Worm (Caenorhabditis elegans) whole organism, L4 larva: ENCODE data around the gene Y53C12B.7.
A peak's percentile ranks its signal among the peaks of the same experiment; 100 is the strongest.

Experiments
- F10B5.3 ChIP-seq: sonication (generic microtip); optimal IDR thresholded peaks from 2 replicates; lab custom pipeline; 2016; ENCODE audit warnings: mild to moderate bottlenecking, missing genetic modification characterization, missing compliant biosample characterization
- F26F4.8 ChIP-seq: fragments of 200-800 bp; sonication (Bioruptor generic); conservative IDR thresholded peaks from 2 replicates; pipeline ENCODE4 v1.3.6; 2022; ENCODE audit warnings: missing genetic modification characterization, missing compliant biosample characterization
- F37D6.2 ChIP-seq: sonication (generic microtip); optimal IDR thresholded peaks from 2 replicates; lab custom pipeline; 2016; ENCODE audit warnings: mild to moderate bottlenecking, missing genetic modification characterization, missing compliant biosample characterization
- F44E2.7 ChIP-seq: fragments of 200-800 bp; sonication (Bioruptor generic); IDR thresholded peaks from 2 replicates; pipeline ENCODE4 v2.1.2; 2022; ENCODE audit warnings: missing genetic modification characterization, missing compliant biosample characterization
- R02D3.7 ChIP-seq: fragments of 150-350 bp; sonication (generic microtip); optimal IDR thresholded peaks from 3 replicates; lab custom pipeline; 2014; ENCODE audit warnings: missing biosample characterization, missing genetic modification characterization
- ZK337.2 ChIP-seq: fragments of 200-800 bp; sonication (Bioruptor generic); IDR thresholded peaks from 2 replicates; pipeline ENCODE4 v1.3.6; 2022; ENCODE audit warnings: missing genetic modification reagents, missing genetic modification characterization, missing compliant biosample characterization
- ZK546.5 ChIP-seq, 2 experiments: sonication (generic microtip); optimal IDR thresholded peaks; 2 replicates each; lab custom pipeline; 2017; ENCODE audit warnings: missing biosample characterization in 2 of 2, missing genetic modification characterization in 2 of 2
- aha-1 ChIP-seq: fragments of 150-350 bp; peaks from one replicate; lab custom pipeline; 2014; ENCODE audit warnings: missing biosample characterization, missing genetic modification characterization
- aly-2 ChIP-seq: sonication (generic microtip); optimal IDR thresholded peaks from 2 replicates; lab custom pipeline; 2018; ENCODE audit warnings: missing biosample characterization, missing genetic modification characterization
- ceh-20 ChIP-seq: fragments of 200-800 bp; sonication (Bioruptor generic); IDR thresholded peaks from 2 replicates; pipeline ENCODE4 v1.3.6; 2022; ENCODE audit warnings: missing genetic modification reagents, missing genetic modification characterization, missing compliant biosample characterization
- ceh-44 ChIP-seq: fragments of 200-800 bp; sonication (Bioruptor generic); IDR thresholded peaks from 2 replicates; pipeline ENCODE4 v1.3.6; 2022; ENCODE audit warnings: missing genetic modification reagents, missing genetic modification characterization, missing compliant biosample characterization
- ceh-62 ChIP-seq: sonication (generic microtip); optimal IDR thresholded peaks from 2 replicates; lab custom pipeline; 2017; ENCODE audit warnings: missing biosample characterization, missing genetic modification characterization
- cey-2 ChIP-seq: sonication (generic microtip); optimal IDR thresholded peaks from 3 replicates; lab custom pipeline; 2017; ENCODE audit warnings: missing genetic modification characterization, mild to moderate bottlenecking, missing compliant biosample characterization, antibody characterized with exemption, borderline replicate concordance; ENCODE audit not compliant: insufficient read depth
- daf-12 ChIP-seq: fragments of 150-350 bp; optimal IDR thresholded peaks from 2 replicates; lab custom pipeline; 2014; ENCODE audit warnings: missing biosample characterization, missing genetic modification reagents, missing genetic modification characterization
- daf-16 ChIP-seq, 3 experiments: sonication (generic microtip); optimal IDR thresholded peaks; 2 replicates each; lab custom pipeline; 2016 to 2017; ENCODE audit warnings: missing genetic modification characterization in 3 of 3, missing genetic modification reagents in 3 of 3, mild to moderate bottlenecking in 2 of 3, missing compliant biosample characterization in 2 of 3, missing biosample characterization in 1 of 3, moderate library complexity in 1 of 3
- dmd-8 ChIP-seq: fragments of 200-800 bp; sonication (Bioruptor generic); IDR thresholded peaks from 2 replicates; pipeline ENCODE4 v1.3.6; 2022; ENCODE audit warnings: missing genetic modification characterization, missing compliant biosample characterization
- dpl-1 ChIP-seq: fragments of 150-350 bp; optimal IDR thresholded peaks from 2 replicates; lab custom pipeline; 2014; ENCODE audit warnings: missing biosample characterization, missing genetic modification reagents, missing genetic modification characterization
- fkh-10 ChIP-seq: fragments of 150-350 bp; optimal IDR thresholded peaks from 2 replicates; lab custom pipeline; 2014; ENCODE audit warnings: missing biosample characterization, missing genetic modification reagents, missing genetic modification characterization
- fos-1 ChIP-seq: fragments of 150-350 bp; optimal IDR thresholded peaks from 2 replicates; lab custom pipeline; 2014; ENCODE audit warnings: missing biosample characterization, missing genetic modification characterization
- hlh-11 ChIP-seq: fragments of 200-800 bp; sonication (Bioruptor generic); optimal IDR thresholded peaks from 2 replicates; lab custom pipeline; 2018; ENCODE audit warnings: mild to moderate bottlenecking, missing genetic modification characterization, missing compliant biosample characterization
- hlh-30 ChIP-seq: sonication (generic microtip); optimal IDR thresholded peaks from 2 replicates; lab custom pipeline; 2017; ENCODE audit warnings: antibody characterized with exemption, mild to moderate bottlenecking, missing genetic modification characterization, missing compliant biosample characterization; ENCODE audit not compliant: insufficient read depth
- lin-39 ChIP-seq: fragments of 150-350 bp; optimal IDR thresholded peaks from 2 replicates; lab custom pipeline; 2014; ENCODE audit warnings: missing biosample characterization, missing genetic modification reagents, missing genetic modification characterization
- lsy-2 ChIP-seq, 2 experiments: fragments of 150-350 bp in 1 of 2; sonication (generic microtip) in 1 of 2; optimal IDR thresholded peaks; 2 replicates each; lab custom pipeline; 2014 to 2017; ENCODE audit warnings: missing biosample characterization in 2 of 2, missing genetic modification characterization in 2 of 2
- madf-5 ChIP-seq, 2 experiments: fragments of 200-800 bp; sonication (Bioruptor generic); IDR thresholded peaks; 2 replicates each; pipeline ENCODE4 v1.3.6; 2022; ENCODE audit warnings: missing compliant biosample characterization in 2 of 2, missing genetic modification characterization in 2 of 2
- madf-9 ChIP-seq: fragments of 200-800 bp; sonication (Bioruptor generic); conservative IDR thresholded peaks from 2 replicates; pipeline ENCODE4 v1.3.6; 2022; ENCODE audit warnings: missing genetic modification reagents, missing genetic modification characterization, missing compliant biosample characterization
- mdl-1 ChIP-seq, 2 experiments: fragments of 150-350 bp in 1 of 2; sonication (generic microtip) in 1 of 2; optimal IDR thresholded peaks; 2 replicates each; lab custom pipeline; 2014 to 2017; ENCODE audit warnings: missing biosample characterization in 2 of 2, missing genetic modification characterization in 2 of 2
- mep-1 ChIP-seq: fragments of 150-350 bp; sonication (generic microtip); optimal IDR thresholded peaks from 3 replicates; lab custom pipeline; 2014; ENCODE audit warnings: missing biosample characterization, missing genetic modification characterization
- mes-2 ChIP-seq: sonication (generic microtip); optimal IDR thresholded peaks from 2 replicates; lab custom pipeline; 2016; ENCODE audit warnings: missing genotype, mild to moderate bottlenecking, missing genetic modification characterization, missing compliant biosample characterization; ENCODE audit not compliant: poor library complexity, severe bottlenecking
- mxl-2 ChIP-seq: fragments of 200-800 bp; sonication (Bioruptor generic); conservative IDR thresholded peaks from 2 replicates; pipeline ENCODE4 v1.3.6; 2022; ENCODE audit warnings: missing genetic modification reagents, missing genetic modification characterization, missing compliant biosample characterization
- mxl-3 ChIP-seq: fragments of 200-800 bp; sonication (Bioruptor generic); optimal IDR thresholded peaks from 2 replicates; lab custom pipeline; 2018; ENCODE audit warnings: mild to moderate bottlenecking, missing genetic modification characterization, missing compliant biosample characterization
- nhr-10 ChIP-seq: fragments of 150-350 bp; optimal IDR thresholded peaks from 2 replicates; lab custom pipeline; 2014; ENCODE audit warnings: missing biosample characterization, missing genetic modification characterization
- nhr-111 ChIP-seq: fragments of 200-800 bp; sonication (Bioruptor generic); optimal IDR thresholded peaks from 2 replicates; lab custom pipeline; 2018; ENCODE audit warnings: mild to moderate bottlenecking, missing genetic modification characterization, missing compliant biosample characterization
- nhr-237 ChIP-seq: sonication (generic microtip); optimal IDR thresholded peaks from 2 replicates; lab custom pipeline; 2017; ENCODE audit warnings: missing biosample characterization, missing genetic modification characterization
- nhr-28 ChIP-seq: fragments of 150-350 bp; optimal IDR thresholded peaks from 2 replicates; lab custom pipeline; 2014; ENCODE audit warnings: missing biosample characterization, missing genetic modification characterization
- nhr-41 ChIP-seq: fragments of 200-800 bp; sonication (Bioruptor generic); IDR thresholded peaks from 2 replicates; pipeline ENCODE4 v1.3.6; 2022; ENCODE audit warnings: missing genetic modification reagents, missing genetic modification characterization, missing compliant biosample characterization
- pha-4 ChIP-seq, 2 experiments: fragments of 150-350 bp in 1 of 2; fragments of 200-800 bp in 1 of 2; sonication (Bioruptor generic) in 1 of 2; IDR thresholded peaks in 1 of 2; optimal IDR thresholded peaks in 1 of 2; 2 replicates each; pipeline versions ENCODE4 v1.3.6 to Lab custom; 2014 to 2022; ENCODE audit warnings: missing genetic modification characterization in 2 of 2, missing genetic modification reagents in 2 of 2, missing biosample characterization in 1 of 2, missing compliant biosample characterization in 1 of 2
- php-3 ChIP-seq: fragments of 200-800 bp; sonication (Bioruptor generic); IDR thresholded peaks from 2 replicates; pipeline ENCODE4 v1.3.6; 2022; ENCODE audit warnings: missing genetic modification reagents, missing genetic modification characterization, missing compliant biosample characterization
- rbr-2 ChIP-seq: sonication (generic microtip); optimal IDR thresholded peaks from 2 replicates; lab custom pipeline; 2016; ENCODE audit warnings: missing genotype, missing genetic modification characterization, missing compliant biosample characterization
- set-16 ChIP-seq: fragments of 200-800 bp; sonication (Bioruptor generic); IDR thresholded peaks from 2 replicates; pipeline ENCODE4 v1.3.6; 2022; ENCODE audit warnings: missing genetic modification reagents, missing genetic modification characterization, missing compliant biosample characterization
- skn-1 ChIP-seq: fragments of 150-350 bp; optimal IDR thresholded peaks from 2 replicates; lab custom pipeline; 2014; ENCODE audit warnings: missing biosample characterization, missing genetic modification characterization
- snpc-1.2 ChIP-seq: fragments of 200-800 bp; sonication (Bioruptor generic); IDR thresholded peaks from 2 replicates; pipeline ENCODE4 v1.3.6; 2022; ENCODE audit warnings: missing genetic modification reagents, missing genetic modification characterization, missing compliant biosample characterization
- spr-3 ChIP-seq: fragments of 200-800 bp; sonication (Bioruptor generic); optimal IDR thresholded peaks from 2 replicates; lab custom pipeline; 2018; ENCODE audit warnings: mild to moderate bottlenecking, missing genetic modification characterization, missing compliant biosample characterization
- tag-97 ChIP-seq: fragments of 200-800 bp; sonication (Bioruptor generic); IDR thresholded peaks from 2 replicates; pipeline ENCODE4 v1.3.6; 2022; ENCODE audit warnings: missing genetic modification characterization, missing compliant biosample characterization
- tra-1 ChIP-seq: fragments of 200-800 bp; sonication (Bioruptor generic); IDR thresholded peaks from 2 replicates; pipeline ENCODE4 v1.3.6; 2022; ENCODE audit warnings: missing genetic modification reagents, missing genetic modification characterization, missing compliant biosample characterization
- unc-130 ChIP-seq: sonication (generic microtip); optimal IDR thresholded peaks from 2 replicates; lab custom pipeline; 2016; ENCODE audit warnings: missing genetic modification reagents, missing genetic modification characterization, missing compliant biosample characterization
- unc-39 ChIP-seq: sonication (generic microtip); optimal IDR thresholded peaks from 2 replicates; lab custom pipeline; 2017; ENCODE audit warnings: missing biosample characterization, missing genetic modification characterization
- zag-1 ChIP-seq: fragments of 150-350 bp; optimal IDR thresholded peaks from 2 replicates; lab custom pipeline; 2014; ENCODE audit warnings: missing biosample characterization, missing genetic modification characterization
- zfp-3 ChIP-seq: fragments of 200-800 bp; sonication (Bioruptor generic); conservative IDR thresholded peaks from 2 replicates; pipeline ENCODE4 v1.3.6; 2022; ENCODE audit warnings: missing genetic modification reagents, missing genetic modification characterization, missing compliant biosample characterization
- zip-11 ChIP-seq: fragments of 200-800 bp; sonication (Bioruptor generic); IDR thresholded peaks from 2 replicates; pipeline ENCODE4 v1.3.6; 2022; ENCODE audit warnings: missing genetic modification characterization, missing compliant biosample characterization
- ztf-7 ChIP-seq: fragments of 150-350 bp; optimal IDR thresholded peaks from 2 replicates; lab custom pipeline; 2014; ENCODE audit warnings: missing biosample characterization, missing genetic modification characterization

Y53C12B.7 gene

DNA sequence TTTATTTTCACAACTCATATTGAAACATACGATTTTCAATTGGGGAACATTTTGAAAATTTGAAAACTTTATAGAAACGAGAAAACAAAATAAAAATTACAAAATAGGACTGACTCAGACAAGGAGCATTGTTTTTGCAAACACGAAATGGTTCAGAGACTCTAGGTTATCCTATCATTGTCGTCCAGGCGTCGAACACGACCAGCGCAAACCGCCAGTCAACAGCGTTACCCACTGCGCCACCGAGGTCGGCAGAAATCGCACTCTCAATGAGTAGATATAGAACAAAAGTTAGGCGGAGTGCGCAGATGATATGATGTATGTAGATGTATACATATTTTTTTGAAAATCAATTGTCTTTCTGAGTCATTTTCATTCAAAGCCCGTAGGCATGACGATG, 21.6 kb upstream of the Y53C12B.7 start:
- TF ChIP-seq F37D6.2 (peak; percentile 51), unc-39 (tag; lab: Kevin White, UChicago) (no peak), rbr-2 (peak; percentile 82), nhr-237 (tag; lab: Kevin White, UChicago) (no peak), php-3 (GFP tag; lab: Robert Waterston, UW) (no peak; the same call in none of the 2 replicates), set-16 (GFP tag; lab: Robert Waterston, UW) (no peak), daf-12 (tag; lab: Kevin White, UChicago) (no peak), ZK546.5 (tag; optimal IDR thresholded peaks at IDR 0.05; lab: Kevin White, UChicago) (no peak), lin-39 (tag; lab: Kevin White, UChicago) (no peak), fkh-10 (GFP tag; lab: Kevin White, UChicago) (no peak), ZK337.2 (GFP tag; lab: Robert Waterston, UW) (peak; percentile 55; the same call in 1 of the 2 replicates), zip-11 (no peak), F44E2.7 (GFP tag; lab: Robert Waterston, UW) (0 out of 2 replicates have a peak, but pooled peaks have one; percentile 49), ceh-62 (tag; lab: Kevin White, UChicago) (no peak), ztf-7 (peak; percentile 33), ceh-20 (GFP tag; lab: Robert Waterston, UW) (peak; percentile 81), cey-2 (tag; lab: Kevin White, UChicago) (no peak), unc-130 (GFP tag; lab: Kevin White, UChicago) (peak; percentile 74), ceh-44 (peak; percentile 87; the same call in 1 of the 2 replicates), hlh-11 (no peak), R02D3.7 (tag; lab: Kevin White, UChicago) (no peak), F26F4.8 (peak; percentile 73; the same call in 1 of the 2 replicates), mxl-3 (GFP tag; lab: Kevin White, UChicago) (peak; percentile 53), zfp-3 (GFP tag; lab: Robert Waterston, UW) (no peak), nhr-111 (GFP tag; lab: Kevin White, UChicago) (peak; percentile 29), nhr-41 (peak; percentile 88; the same call in 1 of the 2 replicates), skn-1 (no peak), nhr-28 (tag; lab: Kevin White, UChicago) (no peak), spr-3 (GFP tag; lab: Kevin White, UChicago) (peak; percentile 54), dmd-8 (GFP tag; lab: Robert Waterston, UW) (peak; percentile 85), mdl-1 (tag; optimal IDR thresholded peaks at IDR 0.05; lab: Kevin White, UChicago) (no peak), mep-1 (tag; lab: Kevin White, UChicago) (peak; percentile 63), aha-1 (tag; lab: Kevin White, UChicago) (peak; percentile 98), tag-97 (GFP tag; lab: Robert Waterston, UW) (no peak), mes-2 (tag; lab: Kevin White, UChicago) (no peak), madf-9 (GFP tag; lab: Robert Waterston, UW) (peak; percentile 84), tra-1 (peak; percentile 85), lsy-2 (tag; optimal IDR thresholded peaks at IDR 0.05; lab: Kevin White, UChicago) (peak in 1 of 2 experiments; percentile 66), pha-4 (GFP tag; IDR thresholded peaks at IDR 0.05; lab: Robert Waterston, UW) (peak; percentile 86), pha-4 (tag; optimal IDR thresholded peaks at IDR 0.05; lab: Kevin White, UChicago) (no peak), dpl-1 (GFP tag; lab: Kevin White, UChicago) (peak; percentile 36), fos-1 (tag; lab: Kevin White, UChicago) (no peak), F10B5.3 (tag; lab: Kevin White, UChicago) (no peak), mxl-2 (GFP tag; lab: Robert Waterston, UW) (0 out of 2 replicates have a peak, but pooled peaks have one; percentile 25), daf-16 (GFP tag; optimal IDR thresholded peaks at IDR 0.05; lab: Kevin White, UChicago) (peak; percentile 23 to 83), daf-16 (tag; optimal IDR thresholded peaks at IDR 0.05; lab: Kevin White, UChicago) (peak; percentile 75), hlh-30 (tag; lab: Kevin White, UChicago) (peak; percentile 30), zag-1 (tag; lab: Kevin White, UChicago) (no peak), madf-5 (GFP tag; IDR thresholded peaks at IDR 0.05; lab: Robert Waterston, UW) (peak; percentile 66 to 77; a peak in 2 of 4 replicates), aly-2 (no peak), snpc-1.2 (GFP tag; lab: Robert Waterston, UW) (peak; percentile 87), nhr-10 (tag; lab: Kevin White, UChicago) (no peak)
